Worm (Caenorhabditis elegans) whole organism, young adult: ENCODE measurements around the gene Y116A8A.7.
A peak's percentile ranks its signal among the peaks of the same experiment; 100 is the strongest.

ENCODE experiments used
- B0035.1 ChIP-seq: sonication (generic microtip); optimal IDR thresholded peaks from 2 replicates; lab custom pipeline; 2016; ENCODE audit warnings: missing genetic modification characterization, mild to moderate bottlenecking, missing compliant biosample characterization, missing genotype, missing genetic modification reagents
- F37B4.10 ChIP-seq: fragments of 200-800 bp; sonication (Bioruptor generic); IDR thresholded peaks from 2 replicates; pipeline ENCODE4 v1.3.6; 2022; ENCODE audit warnings: missing genetic modification characterization, missing compliant biosample characterization
- F39B2.1 ChIP-seq: fragments of 200-800 bp; sonication (Bioruptor generic); IDR thresholded peaks from 2 replicates; pipeline ENCODE4 v1.3.6; 2022; ENCODE audit warnings: missing genetic modification reagents, missing genetic modification characterization, missing compliant biosample characterization
- F57C9.4 ChIP-seq: sonication (generic microtip); optimal IDR thresholded peaks from 2 replicates; lab custom pipeline; 2017; ENCODE audit warnings: mild to moderate bottlenecking, missing genetic modification characterization, missing compliant biosample characterization
- T07F8.4 ChIP-seq: sonication (generic microtip); optimal IDR thresholded peaks from 2 replicates; lab custom pipeline; 2016; ENCODE audit warnings: mild to moderate bottlenecking, missing genetic modification characterization, moderate library complexity, missing compliant biosample characterization
- T26A5.8 ChIP-seq: sonication (generic microtip); optimal IDR thresholded peaks from 2 replicates; lab custom pipeline; 2016; ENCODE audit warnings: missing genetic modification characterization, missing compliant biosample characterization
- Y53F4B.3 ChIP-seq: fragments of 200-800 bp; sonication (Bioruptor generic); IDR thresholded peaks from 2 replicates; pipeline ENCODE4 v1.3.6; 2022; ENCODE audit warnings: missing genetic modification reagents, missing genetic modification characterization, missing compliant biosample characterization
- Y53G8AR.9 ChIP-seq: fragments of 200-800 bp; sonication (Bioruptor generic); conservative IDR thresholded peaks from 2 replicates; pipeline ENCODE4 v1.3.6; 2022; ENCODE audit warnings: missing genetic modification reagents, missing genetic modification characterization, missing compliant biosample characterization
- Y67H2A.10 ChIP-seq: fragments of 200-800 bp; sonication (Bioruptor generic); conservative IDR thresholded peaks from 2 replicates; pipeline ENCODE4 v1.3.6; 2022; ENCODE audit warnings: missing genetic modification reagents, missing genetic modification characterization, missing compliant biosample characterization
- Y79H2A.3 ChIP-seq: fragments of 200-800 bp; sonication (Bioruptor generic); conservative IDR thresholded peaks from 2 replicates; pipeline ENCODE4 v1.3.6; 2022; ENCODE audit warnings: missing genetic modification reagents, missing genetic modification characterization, missing compliant biosample characterization
- Y95B8A.8 ChIP-seq: fragments of 200-800 bp; sonication (Bioruptor generic); IDR thresholded peaks from 2 replicates; pipeline ENCODE4 v1.3.6; 2022; ENCODE audit warnings: missing genetic modification reagents, missing genetic modification characterization, missing compliant biosample characterization
- aptf-2 ChIP-seq: fragments of 200-800 bp; sonication (Bioruptor generic); conservative IDR thresholded peaks from 2 replicates; pipeline ENCODE4 v1.3.6; 2022; ENCODE audit warnings: missing genetic modification reagents, missing genetic modification characterization, missing compliant biosample characterization
- attf-3 ChIP-seq: fragments of 200-800 bp; sonication (Bioruptor generic); conservative IDR thresholded peaks from 2 replicates; pipeline ENCODE4 v1.3.6; 2022; ENCODE audit warnings: missing genetic modification reagents, missing genetic modification characterization, missing compliant biosample characterization
- attf-6 ChIP-seq: fragments of 200-800 bp; sonication (Bioruptor generic); IDR thresholded peaks from 2 replicates; pipeline ENCODE4 v1.3.6; 2022; ENCODE audit warnings: missing genetic modification reagents, missing genetic modification characterization, missing compliant biosample characterization
- cebp-1 ChIP-seq, 2 experiments: fragments of 200-800 bp in 1 of 2; sonication (Bioruptor generic) in 1 of 2; sonication (generic microtip) in 1 of 2; IDR thresholded peaks in 1 of 2; optimal IDR thresholded peaks in 1 of 2; 2 replicates each; pipeline versions ENCODE4 v1.3.6 to Lab custom; 2017 to 2022; ENCODE audit warnings: missing compliant biosample characterization in 2 of 2, missing genetic modification characterization in 2 of 2, mild to moderate bottlenecking in 1 of 2, missing genetic modification reagents in 1 of 2, moderate library complexity in 1 of 2
- ceh-27 ChIP-seq: fragments of 200-800 bp; sonication (Bioruptor generic); optimal IDR thresholded peaks from 2 replicates; lab custom pipeline; 2018; ENCODE audit warnings: mild to moderate bottlenecking, missing genetic modification characterization, moderate library complexity, missing compliant biosample characterization
- ceh-58 ChIP-seq: fragments of 200-800 bp; sonication (Bioruptor generic); IDR thresholded peaks from 2 replicates; pipeline ENCODE4 v1.3.6; 2022; ENCODE audit warnings: missing genetic modification characterization, missing compliant biosample characterization
- ceh-79 ChIP-seq: sonication (generic microtip); optimal IDR thresholded peaks from 2 replicates; lab custom pipeline; 2017; ENCODE audit warnings: mild to moderate bottlenecking, missing genetic modification characterization, missing compliant biosample characterization
- dox-1 ChIP-seq: fragments of 200-800 bp; sonication (Bioruptor generic); IDR thresholded peaks from 2 replicates; pipeline ENCODE4 v1.3.6; 2022; ENCODE audit warnings: missing genetic modification reagents, missing genetic modification characterization, missing compliant biosample characterization
- dpff-1 ChIP-seq: sonication (generic microtip); optimal IDR thresholded peaks from 2 replicates; lab custom pipeline; 2017; ENCODE audit warnings: mild to moderate bottlenecking, missing genetic modification characterization, missing compliant biosample characterization
- ets-4 ChIP-seq: fragments of 200-800 bp; sonication (Bioruptor generic); optimal IDR thresholded peaks from 2 replicates; lab custom pipeline; 2018; ENCODE audit warnings: mild to moderate bottlenecking, missing genetic modification characterization, missing compliant biosample characterization
- him-1 ChIP-seq: sonication (generic microtip); optimal IDR thresholded peaks from 2 replicates; lab custom pipeline; 2016; ENCODE audit warnings: missing genotype, missing genetic modification reagents, missing genetic modification characterization, missing compliant biosample characterization
- hsf-1 ChIP-seq: fragments of 200-800 bp; sonication (Bioruptor generic); IDR thresholded peaks from 2 replicates; pipeline ENCODE4 v1.3.6; 2022; ENCODE audit warnings: missing genetic modification reagents, missing genetic modification characterization, missing compliant biosample characterization
- lag-1 ChIP-seq: fragments of 200-800 bp; sonication (Bioruptor generic); IDR thresholded peaks from 2 replicates; pipeline ENCODE4 v1.3.6; 2022; ENCODE audit warnings: missing genetic modification reagents, missing genetic modification characterization, missing compliant biosample characterization
- lsl-1 ChIP-seq: fragments of 200-800 bp; sonication (Bioruptor generic); optimal IDR thresholded peaks from 2 replicates; lab custom pipeline; 2018; ENCODE audit warnings: mild to moderate bottlenecking, missing genetic modification characterization, moderate library complexity, missing compliant biosample characterization
- mcd-1 ChIP-seq: fragments of 200-800 bp; sonication (Bioruptor generic); IDR thresholded peaks from 2 replicates; pipeline ENCODE4 v1.3.6; 2022; ENCODE audit warnings: missing genetic modification reagents, missing genetic modification characterization, missing compliant biosample characterization
- mel-28 ChIP-seq: sonication (generic microtip); optimal IDR thresholded peaks from 2 replicates; lab custom pipeline; 2016; ENCODE audit warnings: borderline replicate concordance, mild to moderate bottlenecking, missing genetic modification characterization, missing compliant biosample characterization
- nhr-27 ChIP-seq: fragments of 200-800 bp; sonication (Bioruptor generic); optimal IDR thresholded peaks from 2 replicates; lab custom pipeline; 2018; ENCODE audit warnings: mild to moderate bottlenecking, missing genetic modification characterization, moderate library complexity, missing compliant biosample characterization
- nhr-90 ChIP-seq: sonication (generic microtip); optimal IDR thresholded peaks from 2 replicates; lab custom pipeline; 2016; ENCODE audit warnings: missing genotype, mild to moderate bottlenecking, missing genetic modification characterization, missing compliant biosample characterization
- rcor-1 ChIP-seq: fragments of 200-800 bp; sonication (Bioruptor generic); IDR thresholded peaks from 2 replicates; pipeline ENCODE4 v1.3.6; 2022; ENCODE audit warnings: missing genetic modification reagents, missing genetic modification characterization, missing compliant biosample characterization
- rec-8 ChIP-seq, 2 experiments: sonication (generic microtip); optimal IDR thresholded peaks; 2 replicates each; lab custom pipeline; 2016; ENCODE audit warnings: mild to moderate bottlenecking in 2 of 2, missing genetic modification characterization in 2 of 2, missing genetic modification reagents in 2 of 2, missing genotype in 2 of 2, missing biosample characterization in 1 of 2, missing compliant biosample characterization in 1 of 2, moderate library complexity in 1 of 2
- snpc-3.4 ChIP-seq: sonication (generic microtip); optimal IDR thresholded peaks from 2 replicates; lab custom pipeline; 2017; ENCODE audit warnings: missing genetic modification characterization, mild to moderate bottlenecking, missing compliant biosample characterization, antibody characterized with exemption, moderate library complexity, missing genotype, missing genetic modification reagents
- snpc-4 ChIP-seq, 5 experiments: fragments of 150-350 bp in 1 of 5; sonication (generic microtip) in 4 of 5; optimal IDR thresholded peaks; 2 replicates each; lab custom pipeline; 2014 to 2018; ENCODE audit warnings: missing genetic modification characterization in 5 of 5, missing biosample characterization in 3 of 5, antibody characterized with exemption in 2 of 5, mild to moderate bottlenecking in 2 of 5, missing compliant biosample characterization in 2 of 5, missing genotype in 2 of 5, moderate library complexity in 2 of 5, missing genetic modification reagents in 1 of 5
- tbp1 ChIP-seq: fragments of 200-800 bp; sonication (Bioruptor generic); optimal IDR thresholded peaks from 2 replicates; lab custom pipeline; 2018; ENCODE audit warnings: mild to moderate bottlenecking, missing genetic modification characterization, missing compliant biosample characterization
- unc-62 ChIP-seq: fragments of 150-350 bp; optimal IDR thresholded peaks from 2 replicates; lab custom pipeline; 2014; ENCODE audit warnings: missing biosample characterization, missing genetic modification reagents, missing genetic modification characterization
- zfh-2 ChIP-seq: fragments of 200-800 bp; sonication (Bioruptor generic); conservative IDR thresholded peaks from 2 replicates; pipeline ENCODE4 v1.3.6; 2022; ENCODE audit warnings: missing genetic modification reagents, missing genetic modification characterization, missing compliant biosample characterization
- zim-3 ChIP-seq: sonication (generic microtip); optimal IDR thresholded peaks from 2 replicates; lab custom pipeline; 2017; ENCODE audit warnings: mild to moderate bottlenecking, missing genetic modification characterization, moderate library complexity, missing compliant biosample characterization
- ztf-22 ChIP-seq: fragments of 200-800 bp; sonication (Bioruptor generic); optimal IDR thresholded peaks from 2 replicates; lab custom pipeline; 2018; ENCODE audit warnings: mild to moderate bottlenecking, missing genetic modification characterization, moderate library complexity, missing compliant biosample characterization
- ztf-25 ChIP-seq: fragments of 200-800 bp; sonication (Bioruptor generic); IDR thresholded peaks from 2 replicates; pipeline ENCODE4 v1.3.6; 2022; ENCODE audit warnings: missing genetic modification reagents, missing genetic modification characterization, missing compliant biosample characterization
- ztf-6 ChIP-seq: fragments of 200-800 bp; sonication (Bioruptor generic); IDR thresholded peaks from 2 replicates; pipeline ENCODE4 v1.3.6; 2022; ENCODE audit warnings: missing genetic modification reagents, missing genetic modification characterization, missing compliant biosample characterization

The Y116A8A.7 gene

ce11 chrIV:16849078-16849477, 19.1 kb downstream of the Y116A8A.7 start:
- TF ChIP-seq mcd-1 (GFP tag; lab: Robert Waterston, UW), result peak; percentile 41; the same call in 1 of the 2 replicates
- peak; percentile 57; the same call in 1 of the 2 replicates for TF ChIP-seq attf-6 (GFP tag; lab: Robert Waterston, UW)

DNA sequence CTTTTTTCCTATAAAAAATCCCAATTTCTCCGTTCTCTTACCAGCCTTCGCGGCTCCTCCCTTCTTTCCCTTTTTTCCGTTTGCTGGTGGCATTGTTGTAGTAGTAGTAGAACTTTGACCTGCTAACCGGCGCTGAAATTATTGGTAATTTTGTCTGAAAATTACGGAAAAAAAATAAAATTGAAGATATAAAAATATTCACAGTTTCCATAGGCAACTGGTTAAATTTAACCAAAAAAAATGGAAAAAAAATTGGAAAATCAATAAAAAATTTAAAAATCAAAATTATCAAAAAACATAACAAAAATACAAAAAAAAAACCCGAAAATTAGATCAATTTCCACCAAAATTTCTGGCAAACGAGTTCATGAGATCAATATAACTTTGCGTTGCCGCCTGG, 24.8 kb downstream of the Y116A8A.7 start, which contains the start of gene map-2:
Gene map-2 (minus strand): TSS at position 101 of the 400 bp plus-strand sequence.
- TF ChIP-seq snpc-4 (GFP tag; optimal IDR thresholded peaks at IDR 0.05; lab: Kevin White, UChicago) (no peak), snpc-4 (tag; optimal IDR thresholded peaks at IDR 0.05; lab: Kevin White, UChicago) (peak in 1 of 4 experiments; percentile 62), unc-62 (GFP tag; lab: Kevin White, UChicago) (no peak), ztf-25 (GFP tag; lab: Robert Waterston, UW) (no peak)

- no peak for TF ChIP-seq cebp-1 (GFP tag; IDR thresholded peaks at IDR 0.05; lab: Robert Waterston, UW)
- TF ChIP-seq cebp-1 (tag; optimal IDR thresholded peaks at IDR 0.05; lab: Kevin White, UChicago), result no peak
- peak; percentile 3 for TF ChIP-seq zim-3 (tag; lab: Kevin White, UChicago)
- no peak for TF ChIP-seq aptf-2 (GFP tag; lab: Robert Waterston, UW)
- no peak for TF ChIP-seq rcor-1
- no peak for TF ChIP-seq T26A5.8 (tag; lab: Kevin White, UChicago)
- TF ChIP-seq attf-6 (GFP tag; lab: Robert Waterston, UW), result 0 out of 2 replicates have a peak, but pooled peaks have one; percentile 50
- TF ChIP-seq zfh-2, result peak; percentile 73
- TF ChIP-seq dox-1 (GFP tag; lab: Robert Waterston, UW), result 0 out of 2 replicates have a peak, but pooled peaks have one; percentile 8
- TF ChIP-seq, all 124 proteins: peak for 4
These were observed 30.7 kb downstream of the Y116A8A.7 start for ce11 chrIV:16860702-16861101.

- no peak for TF ChIP-seq ceh-27
- no peak for TF ChIP-seq ztf-6 (GFP tag; lab: Robert Waterston, UW)
- TF ChIP-seq him-1, result no peak
- no peak for TF ChIP-seq ztf-25 (GFP tag; lab: Robert Waterston, UW)
- TF ChIP-seq Y79H2A.3 (GFP tag; lab: Robert Waterston, UW), result no peak
- 0 out of 2 replicates have a peak, but pooled peaks have one; percentile 29 for TF ChIP-seq Y53G8AR.9 (GFP tag; lab: Robert Waterston, UW)
- TF ChIP-seq F39B2.1 (GFP tag; lab: Robert Waterston, UW), result no peak
- TF ChIP-seq mel-28 (tag; lab: Kevin White, UChicago), result no peak
- TF ChIP-seq Y67H2A.10, result no peak
- TF ChIP-seq hsf-1 (GFP tag; lab: Robert Waterston, UW), result no peak
- no peak for TF ChIP-seq ceh-58 (GFP tag; lab: Robert Waterston, UW)
- no peak for TF ChIP-seq F57C9.4
- peak; percentile 38 for TF ChIP-seq lsl-1
- TF ChIP-seq attf-3 (GFP tag; lab: Robert Waterston, UW), result no peak
- TF ChIP-seq ztf-22, result no peak
- TF ChIP-seq lag-1 (GFP tag; lab: Robert Waterston, UW), result no peak
- TF ChIP-seq tbp1 (GFP tag; lab: Kevin White, UChicago), result peak; percentile 48
- TF ChIP-seq Y53F4B.3 (GFP tag; lab: Robert Waterston, UW), result no peak
- TF ChIP-seq F37B4.10 (GFP tag; lab: Robert Waterston, UW), result no peak
- TF ChIP-seq ceh-79 (tag; lab: Kevin White, UChicago), result no peak
- TF ChIP-seq nhr-90 (tag; lab: Kevin White, UChicago), result no peak
- TF ChIP-seq rec-8 (tag; optimal IDR thresholded peaks at IDR 0.05; lab: Kevin White, UChicago), result no peak
- TF ChIP-seq unc-62 (GFP tag; lab: Kevin White, UChicago), result no peak
- no peak for TF ChIP-seq nhr-27
- TF ChIP-seq Y95B8A.8, result no peak
- peak; percentile 34 for TF ChIP-seq snpc-3.4 (tag; lab: Kevin White, UChicago)
- TF ChIP-seq ets-4, result no peak
- no peak for TF ChIP-seq T07F8.4 (tag; lab: Kevin White, UChicago)
- no peak for TF ChIP-seq dpff-1 (tag; lab: Kevin White, UChicago)
- TF ChIP-seq B0035.1, result no peak
- peak; percentile 60; the same call in 1 of the 2 replicates for TF ChIP-seq attf-6 (GFP tag; lab: Robert Waterston, UW)
- TF ChIP-seq cebp-1 (GFP tag; IDR thresholded peaks at IDR 0.05; lab: Robert Waterston, UW), result peak; percentile 98
- TF ChIP-seq cebp-1 (tag; optimal IDR thresholded peaks at IDR 0.05; lab: Kevin White, UChicago), result peak; percentile 99
These were observed 33.5 kb downstream of the Y116A8A.7 start, which contains the start of the genes mel-46 and lsy-13 for ce11 chrIV:16863431-16863895. mel-46 (minus strand) TSS chrIV:16863481. lsy-13 (plus strand) TSS chrIV:16863870.
